Fruit fly (Drosophila melanogaster) whole organism: ENCODE measurements around the gene CG3557.

ENCODE experiments used
- CG8478 ChIP-seq: fragments of >200 bp; optimal IDR thresholded peaks from 2 replicates; lab custom pipeline; 2018; ENCODE audit warnings: inconsistent platforms
- Dll ChIP-seq: fragments of >200 bp; optimal IDR thresholded peaks from 2 replicates; lab custom pipeline; 2017
- EcR ChIP-seq, 2 experiments: fragments of >200 bp; optimal IDR thresholded peaks; 2 replicates each; lab custom pipeline; 2017; ENCODE audit warnings: missing biosample characterization in 2 of 2, missing genetic modification characterization in 2 of 2, missing genetic modification reagents in 2 of 2
- pan ChIP-seq: fragments of >200 bp; optimal IDR thresholded peaks from 2 replicates; lab custom pipeline; 2017
- psq ChIP-seq: fragments of >200 bp; optimal IDR thresholded peaks from 2 replicates; lab custom pipeline; 2017
- usp ChIP-seq: fragments of >200 bp; optimal IDR thresholded peaks from 2 replicates; lab custom pipeline; 2017; ENCODE audit warnings: missing biosample characterization, missing genetic modification characterization, mixed read lengths

DNA sequence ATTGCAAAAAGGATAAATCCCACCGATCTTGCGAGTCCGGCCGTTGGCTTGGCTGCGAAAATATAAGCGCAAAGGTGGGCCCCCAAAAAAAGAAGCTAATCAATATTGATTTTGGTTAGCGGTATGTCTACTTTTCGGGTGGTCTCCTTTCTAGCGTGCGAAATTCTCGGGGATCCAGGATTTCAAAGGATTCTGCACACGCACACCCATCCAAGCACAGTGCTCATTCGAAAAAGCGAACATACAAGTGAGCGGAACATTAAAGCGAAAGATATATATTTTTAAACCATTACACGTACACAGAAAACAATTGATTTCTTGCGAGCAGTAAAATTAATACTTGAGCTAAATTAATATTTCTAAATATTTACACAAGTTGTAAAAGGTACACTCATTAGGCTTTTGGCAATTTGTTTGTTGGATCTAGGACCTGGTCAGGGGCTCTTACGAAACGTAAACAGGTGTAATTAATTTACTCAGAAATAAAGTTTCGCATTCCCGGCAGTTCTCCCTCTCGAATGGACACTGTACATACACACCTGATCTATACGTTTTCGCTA is 19.9 kb downstream of the CG3557 start:
- TF ChIP-seq Dll (no peak), psq (lab: Kevin White, UChicago) (no peak), usp (GFP tag; lab: Kevin White, UChicago) (no peak), EcR (GFP tag; optimal IDR thresholded peaks at IDR 0.05; lab: Kevin White, UChicago) (no peak), CG8478 (lab: Kevin White, UChicago) (no peak), pan (no peak)
